Worm (Caenorhabditis elegans): ENCODE data around the gene srsx-10.

ce11 chrV:4957619-4958018 lies 17.0 kb downstream of the srsx-10 start:
- TF ChIP-seq him-1 (tag; optimal IDR thresholded peaks at IDR 0.05) (no peak), W03F9.2 (tag; optimal IDR thresholded peaks at IDR 0.05) (no peak), dao-5 (tag; optimal IDR thresholded peaks at IDR 0.05) (no peak)
